Fruit fly (Drosophila melanogaster) whole organism, embryonic: Measurements from ENCODE around the gene RASSF8.

Experiments used
- CG1024 ChIP-seq: fragments of 200-800 bp; sonication (Bioruptor generic); IDR thresholded peaks from 2 replicates; pipeline ENCODE4 v1.3.6; 2022; ENCODE audit warnings: missing biosample characterization, missing genetic modification characterization
- CG13123 ChIP-seq: fragments of 200-800 bp; sonication (Bioruptor generic); optimal IDR thresholded peaks from 2 replicates; lab custom pipeline; 2016; ENCODE audit warnings: missing biosample characterization, missing genetic modification characterization
- CG15601 ChIP-seq: fragments of 200-800 bp; sonication (Bioruptor generic); optimal IDR thresholded peaks from 3 replicates; lab custom pipeline; 2019; ENCODE audit warnings: missing biosample characterization, mild to moderate bottlenecking, missing genetic modification characterization, moderate library complexity
- CG18011 ChIP-seq: fragments of 200-800 bp; sonication (Bioruptor generic); optimal IDR thresholded peaks from 2 replicates; lab custom pipeline; 2017; ENCODE audit warnings: missing biosample characterization, missing genetic modification characterization, mild to moderate bottlenecking, moderate library complexity, missing genotype
- CG18599 ChIP-seq: fragments of 200-800 bp; sonication (Bioruptor generic); optimal IDR thresholded peaks from 3 replicates; lab custom pipeline; 2017; ENCODE audit warnings: missing biosample characterization, missing genetic modification characterization, mild to moderate bottlenecking, moderate library complexity, missing genetic modification reagents
- CG2129 ChIP-seq: fragments of 200-800 bp; sonication (Bioruptor generic); IDR thresholded peaks from 2 replicates; pipeline ENCODE4 v1.3.6; 2022; ENCODE audit warnings: missing biosample characterization, missing genetic modification characterization; ENCODE audit not compliant: partially characterized antibody
- CG31441 ChIP-seq: fragments of 200-800 bp; sonication (Bioruptor generic); IDR thresholded peaks from 2 replicates; pipeline ENCODE4 v1.3.6; 2022; ENCODE audit warnings: missing biosample characterization, missing genetic modification characterization
- CG42726 ChIP-seq: fragments of 200-800 bp; sonication (Bioruptor generic); IDR thresholded peaks from 2 replicates; pipeline ENCODE4 v1.3.6; 2022; ENCODE audit warnings: missing biosample characterization, missing genetic modification characterization; ENCODE audit not compliant: partially characterized antibody
- CG6272 ChIP-seq: fragments of 200-800 bp; sonication (Bioruptor generic); IDR thresholded peaks from 2 replicates; pipeline ENCODE4 v1.3.6; 2022; ENCODE audit warnings: missing biosample characterization, missing genetic modification characterization
- CG6683 ChIP-seq: fragments of 200-800 bp; sonication (Bioruptor generic); optimal IDR thresholded peaks from 2 replicates; lab custom pipeline; 2017; ENCODE audit warnings: missing biosample characterization, mild to moderate bottlenecking, missing genetic modification characterization, missing genetic modification reagents
- CG7556 ChIP-seq: fragments of 200-800 bp; sonication (Bioruptor generic); optimal IDR thresholded peaks from 2 replicates; lab custom pipeline; 2017; ENCODE audit warnings: missing biosample characterization, mild to moderate bottlenecking, missing genetic modification characterization
- CG7928 ChIP-seq: fragments of 200-800 bp; sonication (Bioruptor generic); optimal IDR thresholded peaks from 2 replicates; lab custom pipeline; 2017; ENCODE audit warnings: missing biosample characterization, mild to moderate bottlenecking, missing genetic modification characterization
- CG9215 ChIP-seq: fragments of 200-800 bp; sonication (Bioruptor generic); IDR thresholded peaks from 2 replicates; pipeline ENCODE4 v1.3.6; 2022; ENCODE audit warnings: missing biosample characterization, missing genetic modification characterization
- CG9437 ChIP-seq: fragments of 200-800 bp; sonication (Bioruptor generic); optimal IDR thresholded peaks from 2 replicates; lab custom pipeline; 2018; ENCODE audit warnings: missing biosample characterization, mild to moderate bottlenecking, missing genetic modification characterization
- CG9727 ChIP-seq: fragments of 200-800 bp; sonication (Bioruptor generic); optimal IDR thresholded peaks from 3 replicates; lab custom pipeline; 2017; ENCODE audit warnings: missing biosample characterization, mild to moderate bottlenecking, missing genetic modification characterization
- D19B ChIP-seq: fragments of 200-800 bp; sonication (Bioruptor generic); optimal IDR thresholded peaks from 2 replicates; lab custom pipeline; 2017; ENCODE audit warnings: missing biosample characterization, mild to moderate bottlenecking, missing genetic modification characterization
- Dek ChIP-seq: fragments of 200-800 bp; sonication (Bioruptor generic); optimal IDR thresholded peaks from 3 replicates; lab custom pipeline; 2019; ENCODE audit warnings: missing biosample characterization, mild to moderate bottlenecking, missing genetic modification characterization, moderate library complexity
- Dref ChIP-seq: fragments of 200-800 bp; sonication (Bioruptor generic); IDR thresholded peaks from 2 replicates; pipeline ENCODE4 v1.3.6; 2022; ENCODE audit warnings: missing biosample characterization, missing genetic modification characterization
- Fer3 ChIP-seq: fragments of 200-800 bp; sonication (Bioruptor generic); optimal IDR thresholded peaks from 2 replicates; lab custom pipeline; 2018; ENCODE audit warnings: missing biosample characterization, mild to moderate bottlenecking, missing genetic modification characterization, moderate library complexity
- Kr ChIP-seq: fragments of 200-800 bp; sonication (Bioruptor generic); optimal IDR thresholded peaks from 2 replicates; lab custom pipeline; 2017; ENCODE audit warnings: missing biosample characterization, mild to moderate bottlenecking, missing genetic modification characterization
- Optix ChIP-seq: fragments of 200-800 bp; sonication (Bioruptor generic); IDR thresholded peaks from 3 replicates; pipeline ENCODE4 v1.3.6; 2022; ENCODE audit warnings: missing biosample characterization, missing genetic modification characterization
- Sry-β ChIP-seq: fragments of 200-800 bp; sonication (Bioruptor generic); optimal IDR thresholded peaks from 2 replicates; lab custom pipeline; 2018; ENCODE audit warnings: missing biosample characterization, mild to moderate bottlenecking, missing genetic modification characterization, moderate library complexity
- amos ChIP-seq: fragments of 200-800 bp; sonication (Bioruptor generic); IDR thresholded peaks from 2 replicates; pipeline ENCODE4 v1.3.6; 2022; ENCODE audit warnings: missing biosample characterization, missing genetic modification characterization; ENCODE audit not compliant: partially characterized antibody
- ash1 ChIP-seq: fragments of 200-800 bp; sonication (Bioruptor generic); optimal IDR thresholded peaks from 2 replicates; lab custom pipeline; 2018; ENCODE audit warnings: missing biosample characterization, mild to moderate bottlenecking, missing genetic modification characterization
- bbx ChIP-seq: fragments of 200-800 bp; sonication (Bioruptor generic); IDR thresholded peaks from 2 replicates; pipeline ENCODE4 v1.3.6; 2022; ENCODE audit warnings: missing biosample characterization, missing genetic modification characterization; ENCODE audit not compliant: partially characterized antibody
- ci ChIP-seq: fragments of 200-800 bp; sonication (Bioruptor generic); IDR thresholded peaks from 3 replicates; pipeline ENCODE4 v1.3.6; 2022; ENCODE audit warnings: missing biosample characterization, missing genetic modification characterization
- croc ChIP-seq: fragments of 200-800 bp; sonication (Bioruptor generic); conservative IDR thresholded peaks from 3 replicates; pipeline ENCODE4 v1.3.6; 2022; ENCODE audit warnings: missing biosample characterization, missing genetic modification characterization
- da ChIP-seq: fragments of 200-800 bp; sonication (Bioruptor generic); optimal IDR thresholded peaks from 2 replicates; lab custom pipeline; 2016; ENCODE audit warnings: missing biosample characterization, missing genetic modification characterization
- dm ChIP-seq: fragments of 200-800 bp; sonication (Bioruptor generic); optimal IDR thresholded peaks from 3 replicates; lab custom pipeline; 2016; ENCODE audit warnings: missing biosample characterization, missing genetic modification characterization
- esg ChIP-seq: fragments of 200-800 bp; sonication (Bioruptor generic); conservative IDR thresholded peaks from 2 replicates; pipeline ENCODE4 v1.3.6; 2022; ENCODE audit warnings: missing biosample characterization, missing genetic modification characterization
- gcm2 ChIP-seq: fragments of 200-800 bp; sonication (Bioruptor generic); optimal IDR thresholded peaks from 2 replicates; lab custom pipeline; 2016; ENCODE audit warnings: missing biosample characterization, missing genetic modification characterization
- gem ChIP-seq: fragments of 200-800 bp; sonication (Bioruptor generic); optimal IDR thresholded peaks from 2 replicates; lab custom pipeline; 2019; ENCODE audit warnings: missing biosample characterization, mild to moderate bottlenecking, missing genetic modification characterization, moderate library complexity
- grn ChIP-seq: fragments of 200-800 bp; sonication (Bioruptor generic); optimal IDR thresholded peaks from 3 replicates; lab custom pipeline; 2017; ENCODE audit warnings: missing biosample characterization, missing genetic modification characterization
- gt ChIP-seq: fragments of 200-800 bp; sonication (Bioruptor generic); IDR thresholded peaks from 2 replicates; pipeline ENCODE4 v1.3.6; 2022; ENCODE audit warnings: missing biosample characterization, missing genetic modification characterization
- maf-S ChIP-seq: fragments of 200-800 bp; sonication (Bioruptor generic); optimal IDR thresholded peaks from 2 replicates; lab custom pipeline; 2016; ENCODE audit warnings: missing biosample characterization, missing genetic modification characterization
- mirr ChIP-seq: fragments of 200-800 bp; sonication (Bioruptor generic); optimal IDR thresholded peaks from 3 replicates; lab custom pipeline; 2018; ENCODE audit warnings: missing biosample characterization, mild to moderate bottlenecking, missing genetic modification characterization
- pum ChIP-seq: fragments of 200-800 bp; sonication (Bioruptor generic); optimal IDR thresholded peaks from 2 replicates; lab custom pipeline; 2016; ENCODE audit warnings: missing biosample characterization, missing genetic modification characterization
- shn ChIP-seq: fragments of 200-800 bp; sonication (Bioruptor generic); optimal IDR thresholded peaks from 3 replicates; lab custom pipeline; 2016; ENCODE audit warnings: missing biosample characterization, missing genetic modification characterization
- so ChIP-seq: fragments of 200-800 bp; sonication (Bioruptor generic); IDR thresholded peaks from 3 replicates; pipeline ENCODE4 v1.3.6; 2022; ENCODE audit warnings: missing biosample characterization, missing genetic modification characterization
- sob ChIP-seq: fragments of 200-800 bp; sonication (Bioruptor generic); IDR thresholded peaks from 2 replicates; pipeline ENCODE4 v1.3.6; 2022; ENCODE audit warnings: missing biosample characterization, missing genetic modification characterization
- sqz ChIP-seq: fragments of 200-800 bp; sonication (Bioruptor generic); optimal IDR thresholded peaks from 3 replicates; lab custom pipeline; 2018; ENCODE audit warnings: missing biosample characterization, mild to moderate bottlenecking, missing genetic modification characterization
- stwl ChIP-seq: fragments of 200-800 bp; sonication (Bioruptor generic); optimal IDR thresholded peaks from 3 replicates; lab custom pipeline; 2018; ENCODE audit warnings: missing biosample characterization, mild to moderate bottlenecking, missing genetic modification characterization, moderate library complexity
- tll ChIP-seq, 2 experiments: fragments of 200-800 bp in 1 of 2; fragments of >200 bp in 1 of 2; sonication (Bioruptor generic) in 1 of 2; optimal IDR thresholded peaks; 2 replicates each; lab custom pipeline; 2017 to 2019; ENCODE audit warnings: missing biosample characterization in 2 of 2, missing genetic modification characterization in 2 of 2, mild to moderate bottlenecking in 1 of 2, moderate library complexity in 1 of 2
- tup ChIP-seq: fragments of 200-800 bp; sonication (Bioruptor generic); optimal IDR thresholded peaks from 2 replicates; lab custom pipeline; 2016; ENCODE audit warnings: missing biosample characterization, mild to moderate bottlenecking, missing genetic modification characterization, moderate library complexity
- unc-4 ChIP-seq: fragments of 200-800 bp; sonication (Bioruptor generic); IDR thresholded peaks from 2 replicates; pipeline ENCODE4 v1.3.6; 2022; ENCODE audit warnings: missing biosample characterization, missing genetic modification characterization; ENCODE audit not compliant: partially characterized antibody
- vnd ChIP-seq: fragments of 200-800 bp; sonication (Bioruptor generic); IDR thresholded peaks from 3 replicates; pipeline ENCODE4 v1.3.6; 2022; ENCODE audit warnings: missing biosample characterization, missing genetic modification characterization; ENCODE audit not compliant: partially characterized antibody
- zen2 ChIP-seq: fragments of 200-800 bp; sonication (Bioruptor generic); IDR thresholded peaks from 3 replicates; pipeline ENCODE4 v1.3.6; 2022; ENCODE audit warnings: missing biosample characterization, missing genetic modification characterization; ENCODE audit not compliant: partially characterized antibody

RASSF8 gene

DNA sequence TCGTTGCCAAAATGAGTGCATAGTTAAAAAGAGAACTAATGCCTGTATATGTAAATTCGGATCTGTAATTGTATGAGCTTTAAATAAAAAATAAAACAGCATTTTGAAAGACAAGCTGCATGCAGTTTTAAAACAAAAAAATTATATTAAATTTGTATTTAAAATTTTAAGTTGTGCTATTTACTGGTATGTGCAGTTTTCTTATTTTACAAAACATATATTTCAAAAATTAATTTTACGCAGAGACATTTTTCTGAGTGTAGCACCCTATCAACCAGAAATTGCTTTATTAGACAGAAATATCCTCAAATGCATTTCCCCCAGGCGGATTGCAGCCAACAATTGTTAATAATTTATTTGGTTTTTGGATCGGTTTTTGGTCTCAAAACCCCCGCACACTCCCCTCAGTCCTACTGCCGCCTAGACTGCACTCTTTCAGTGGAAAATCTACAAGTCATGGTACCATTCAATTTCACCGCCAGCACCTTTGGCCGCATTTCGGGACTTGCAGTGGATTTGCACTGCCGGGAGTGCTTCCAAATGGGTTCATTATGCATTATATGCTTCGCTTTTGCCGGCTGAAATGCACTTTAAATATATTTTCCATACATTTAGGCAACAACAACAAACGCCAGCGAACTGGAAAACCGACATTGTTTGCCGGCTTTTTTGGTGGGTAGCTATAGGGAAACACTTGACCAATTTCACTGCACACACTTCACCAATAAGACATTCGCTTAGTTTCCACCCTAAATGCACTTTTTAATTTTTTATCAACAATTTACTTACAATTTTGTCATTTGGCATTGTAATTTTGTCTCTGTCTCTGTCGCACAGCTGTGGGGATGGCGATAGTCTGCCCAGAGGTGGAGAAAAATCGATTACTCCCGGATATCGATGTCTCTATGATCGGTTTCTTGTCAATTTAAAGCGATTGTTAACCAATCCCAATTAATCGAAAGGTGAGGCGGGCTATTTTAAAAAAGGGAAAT lies 37.5 kb upstream of the RASSF8 start, which contains the start of gene Npl4 (continued):
- TF ChIP-seq shn (GFP tag; lab: Kevin White, UChicago), result no peak
- no peak for TF ChIP-seq tup (GFP tag; lab: Kevin White, UChicago)
- peak; percentile 71 for TF ChIP-seq CG18011 (GFP tag; lab: Kevin White, UChicago)
- no peak for TF ChIP-seq mirr (GFP tag; lab: Kevin White, UChicago)
- TF ChIP-seq CG7928 (GFP tag; lab: Kevin White, UChicago), result no peak
- no peak for TF ChIP-seq tll (GFP tag; optimal IDR thresholded peaks at IDR 0.05; lab: Kevin White, UChicago)
- no peak for TF ChIP-seq gcm2 (GFP tag; lab: Kevin White, UChicago)
- no peak for TF ChIP-seq pum
- TF ChIP-seq stwl (tag; lab: Kevin White, UChicago), result peak; percentile 67
- TF ChIP-seq CG9215 (GFP tag; lab: Robert Waterston, UW), result no peak
- TF ChIP-seq sob, result 0 out of 2 replicates have a peak, but pooled peaks have one; percentile 11
- no peak for TF ChIP-seq CG15601 (tag; lab: Kevin White, UChicago)
- no peak for TF ChIP-seq gem (tag; lab: Kevin White, UChicago)
- TF ChIP-seq Sry-β, result peak; percentile 60
- no peak for TF ChIP-seq CG18599 (GFP tag; lab: Kevin White, UChicago)
- no peak for TF ChIP-seq esg
- no peak for TF ChIP-seq ash1
- no peak for TF ChIP-seq croc (GFP tag; lab: Robert Waterston, UW)
- no peak for TF ChIP-seq CG6683 (GFP tag; lab: Kevin White, UChicago)
- peak; percentile 99 for TF ChIP-seq Dref
- no peak for TF ChIP-seq Fer3 (tag; lab: Kevin White, UChicago)
- no peak for TF ChIP-seq dm (GFP tag; lab: Kevin White, UChicago)
- TF ChIP-seq gt (GFP tag; lab: Robert Waterston, UW), result no peak
- no peak for TF ChIP-seq CG6272
- TF ChIP-seq CG7556, result no peak
- TF ChIP-seq ci (GFP tag; lab: Robert Waterston, UW), result 0 out of 3 replicates have a peak, but pooled peaks have one; percentile 5
- no peak for TF ChIP-seq da
- TF ChIP-seq grn (GFP tag; lab: Kevin White, UChicago), result no peak
- 0 out of 2 replicates have a peak, but pooled peaks have one; percentile 9 for TF ChIP-seq CG1024
- TF ChIP-seq zen2, result peak; percentile 96
- TF ChIP-seq amos (GFP tag; lab: Robert Waterston, UW), result peak; percentile 90
- TF ChIP-seq bbx (GFP tag; lab: Robert Waterston, UW), result peak; percentile 98
- TF ChIP-seq D19B (GFP tag; lab: Kevin White, UChicago), result no peak
- peak; percentile 5 for TF ChIP-seq CG9437
- no peak for TF ChIP-seq sqz (GFP tag; lab: Kevin White, UChicago)
- TF ChIP-seq CG13123, result no peak
- TF ChIP-seq so (GFP tag; lab: Robert Waterston, UW), result no peak
- no peak for TF ChIP-seq Dek (tag; lab: Kevin White, UChicago)
- TF ChIP-seq CG42726 (GFP tag; lab: Robert Waterston, UW), result peak; percentile 59; the same call in 1 of the 2 replicates
- no peak for TF ChIP-seq maf-S (GFP tag; lab: Kevin White, UChicago)
- no peak for TF ChIP-seq Kr (GFP tag; lab: Kevin White, UChicago)
- TF ChIP-seq Optix, result no peak
- peak; percentile 93 for TF ChIP-seq vnd
- no peak for TF ChIP-seq CG31441 (GFP tag; lab: Robert Waterston, UW)
- no peak for TF ChIP-seq CG9727 (GFP tag; lab: Kevin White, UChicago)
- TF ChIP-seq CG2129 (GFP tag; lab: Robert Waterston, UW), result peak; percentile 72
- peak; percentile 92 for TF ChIP-seq unc-4
